Worm (Caenorhabditis elegans) whole organism, L4 larva: Measurements from ENCODE around the gene nuo-4.

Experiments
- D1046.2 ChIP-seq: fragments of 200-800 bp; sonication (Bioruptor generic); IDR thresholded peaks from 2 replicates; pipeline ENCODE4 v1.3.6; 2022; ENCODE audit warnings: missing genetic modification characterization, missing compliant biosample characterization
- F10B5.3 ChIP-seq: sonication (generic microtip); optimal IDR thresholded peaks from 2 replicates; lab custom pipeline; 2016; ENCODE audit warnings: mild to moderate bottlenecking, missing genetic modification characterization, missing compliant biosample characterization
- F44E2.7 ChIP-seq: fragments of 200-800 bp; sonication (Bioruptor generic); IDR thresholded peaks from 2 replicates; pipeline ENCODE4 v2.1.2; 2022; ENCODE audit warnings: missing genetic modification characterization, missing compliant biosample characterization
- Y75B8A.6 ChIP-seq: fragments of 200-800 bp; sonication (Bioruptor generic); IDR thresholded peaks from 2 replicates; pipeline ENCODE4 v1.3.6; 2022; ENCODE audit warnings: missing genetic modification reagents, missing genetic modification characterization, missing compliant biosample characterization
- ZK337.2 ChIP-seq: fragments of 200-800 bp; sonication (Bioruptor generic); IDR thresholded peaks from 2 replicates; pipeline ENCODE4 v1.3.6; 2022; ENCODE audit warnings: missing genetic modification reagents, missing genetic modification characterization, missing compliant biosample characterization
- ZK546.5 ChIP-seq, 2 experiments: sonication (generic microtip); optimal IDR thresholded peaks; 2 replicates each; lab custom pipeline; 2017; ENCODE audit warnings: missing biosample characterization in 2 of 2, missing genetic modification characterization in 2 of 2
- aha-1 ChIP-seq: fragments of 150-350 bp; peaks from one replicate; lab custom pipeline; 2014; ENCODE audit warnings: missing biosample characterization, missing genetic modification characterization
- ama-1 ChIP-seq: fragments of 150-350 bp; optimal IDR thresholded peaks from 2 replicates; lab custom pipeline; 2014; ENCODE audit warnings: inconsistent platforms, mixed read lengths
- attf-4 ChIP-seq: sonication (generic microtip); optimal IDR thresholded peaks from 3 replicates; lab custom pipeline; 2017; ENCODE audit warnings: missing biosample characterization, missing genetic modification characterization
- ceh-20 ChIP-seq: fragments of 200-800 bp; sonication (Bioruptor generic); IDR thresholded peaks from 2 replicates; pipeline ENCODE4 v1.3.6; 2022; ENCODE audit warnings: missing genetic modification reagents, missing genetic modification characterization, missing compliant biosample characterization
- ceh-28 ChIP-seq: fragments of 150-350 bp; optimal IDR thresholded peaks from 2 replicates; lab custom pipeline; 2014; ENCODE audit warnings: missing biosample characterization, missing genetic modification reagents, missing genetic modification characterization
- ceh-32 ChIP-seq: sonication (generic microtip); optimal IDR thresholded peaks from 2 replicates; lab custom pipeline; 2016; ENCODE audit warnings: mild to moderate bottlenecking, missing genetic modification characterization, missing compliant biosample characterization; ENCODE audit not compliant: poor library complexity
- ceh-44 ChIP-seq: fragments of 200-800 bp; sonication (Bioruptor generic); IDR thresholded peaks from 2 replicates; pipeline ENCODE4 v1.3.6; 2022; ENCODE audit warnings: missing genetic modification reagents, missing genetic modification characterization, missing compliant biosample characterization
- ceh-62 ChIP-seq: sonication (generic microtip); optimal IDR thresholded peaks from 2 replicates; lab custom pipeline; 2017; ENCODE audit warnings: missing biosample characterization, missing genetic modification characterization
- ceh-82 ChIP-seq: sonication (generic microtip); optimal IDR thresholded peaks from 2 replicates; lab custom pipeline; 2017; ENCODE audit warnings: missing biosample characterization, missing genetic modification characterization
- cey-2 ChIP-seq: sonication (generic microtip); optimal IDR thresholded peaks from 3 replicates; lab custom pipeline; 2017; ENCODE audit warnings: missing genetic modification characterization, mild to moderate bottlenecking, missing compliant biosample characterization, antibody characterized with exemption, borderline replicate concordance; ENCODE audit not compliant: insufficient read depth
- dmd-6 ChIP-seq: fragments of 200-800 bp; sonication (Bioruptor generic); IDR thresholded peaks from 2 replicates; pipeline ENCODE4 v1.3.6; 2022; ENCODE audit warnings: missing genetic modification reagents, missing genetic modification characterization, missing compliant biosample characterization
- dmd-9 ChIP-seq: fragments of 200-800 bp; sonication (Bioruptor generic); IDR thresholded peaks from 2 replicates; pipeline ENCODE4 v1.3.6; 2022; ENCODE audit warnings: missing genetic modification reagents, missing genetic modification characterization, missing compliant biosample characterization
- dve-1 ChIP-seq: sonication (generic microtip); optimal IDR thresholded peaks from 2 replicates; lab custom pipeline; 2017; ENCODE audit warnings: antibody characterized with exemption, mild to moderate bottlenecking, missing genetic modification characterization, missing compliant biosample characterization; ENCODE audit not compliant: insufficient read depth
- egl-27 ChIP-seq: sonication (generic microtip); optimal IDR thresholded peaks from 3 replicates; lab custom pipeline; 2017; ENCODE audit warnings: missing biosample characterization, missing genetic modification reagents, missing genetic modification characterization
- egl-43 ChIP-seq: fragments of 200-800 bp; sonication (Bioruptor generic); IDR thresholded peaks from 2 replicates; pipeline ENCODE4 v1.3.6; 2022; ENCODE audit warnings: missing genetic modification reagents, missing genetic modification characterization, missing compliant biosample characterization
- fos-1 ChIP-seq: fragments of 150-350 bp; optimal IDR thresholded peaks from 2 replicates; lab custom pipeline; 2014; ENCODE audit warnings: missing biosample characterization, missing genetic modification characterization
- hif-1 ChIP-seq, 2 experiments: sonication (generic microtip); optimal IDR thresholded peaks; 2 replicates each; lab custom pipeline; 2016 to 2017; ENCODE audit warnings: missing compliant biosample characterization in 2 of 2, missing genetic modification characterization in 2 of 2, missing genetic modification reagents in 2 of 2, missing genotype in 2 of 2, mild to moderate bottlenecking in 1 of 2
- hlh-30 ChIP-seq: sonication (generic microtip); optimal IDR thresholded peaks from 2 replicates; lab custom pipeline; 2017; ENCODE audit warnings: antibody characterized with exemption, mild to moderate bottlenecking, missing genetic modification characterization, missing compliant biosample characterization; ENCODE audit not compliant: insufficient read depth
- lin-1 ChIP-seq: fragments of 200-800 bp; sonication (Bioruptor generic); IDR thresholded peaks from 2 replicates; pipeline ENCODE4 v1.3.6; 2022; ENCODE audit warnings: missing genetic modification reagents, missing genetic modification characterization, missing compliant biosample characterization
- lin-15B ChIP-seq: fragments of 150-350 bp; sonication (generic microtip); optimal IDR thresholded peaks from 3 replicates; lab custom pipeline; 2014; ENCODE audit warnings: missing biosample characterization, missing genetic modification characterization
- lin-39 ChIP-seq: fragments of 150-350 bp; optimal IDR thresholded peaks from 2 replicates; lab custom pipeline; 2014; ENCODE audit warnings: missing biosample characterization, missing genetic modification reagents, missing genetic modification characterization
- lir-3 ChIP-seq: sonication (generic microtip); optimal IDR thresholded peaks from 2 replicates; lab custom pipeline; 2016; ENCODE audit warnings: mild to moderate bottlenecking, missing genetic modification characterization, missing compliant biosample characterization
- lsy-2 ChIP-seq, 2 experiments: fragments of 150-350 bp in 1 of 2; sonication (generic microtip) in 1 of 2; optimal IDR thresholded peaks; 2 replicates each; lab custom pipeline; 2014 to 2017; ENCODE audit warnings: missing biosample characterization in 2 of 2, missing genetic modification characterization in 2 of 2
- madf-5 ChIP-seq, 2 experiments: fragments of 200-800 bp; sonication (Bioruptor generic); IDR thresholded peaks; 2 replicates each; pipeline ENCODE4 v1.3.6; 2022; ENCODE audit warnings: missing compliant biosample characterization in 2 of 2, missing genetic modification characterization in 2 of 2
- madf-9 ChIP-seq: fragments of 200-800 bp; sonication (Bioruptor generic); conservative IDR thresholded peaks from 2 replicates; pipeline ENCODE4 v1.3.6; 2022; ENCODE audit warnings: missing genetic modification reagents, missing genetic modification characterization, missing compliant biosample characterization
- mdl-1 ChIP-seq, 2 experiments: fragments of 150-350 bp in 1 of 2; sonication (generic microtip) in 1 of 2; optimal IDR thresholded peaks; 2 replicates each; lab custom pipeline; 2014 to 2017; ENCODE audit warnings: missing biosample characterization in 2 of 2, missing genetic modification characterization in 2 of 2
- mdt-29 ChIP-seq: fragments of 200-800 bp; sonication (Bioruptor generic); IDR thresholded peaks from 2 replicates; pipeline ENCODE4 v1.3.6; 2022; ENCODE audit warnings: missing genetic modification reagents, missing genetic modification characterization, missing compliant biosample characterization
- mep-1 ChIP-seq: fragments of 150-350 bp; sonication (generic microtip); optimal IDR thresholded peaks from 3 replicates; lab custom pipeline; 2014; ENCODE audit warnings: missing biosample characterization, missing genetic modification characterization
- mxl-2 ChIP-seq: fragments of 200-800 bp; sonication (Bioruptor generic); conservative IDR thresholded peaks from 2 replicates; pipeline ENCODE4 v1.3.6; 2022; ENCODE audit warnings: missing genetic modification reagents, missing genetic modification characterization, missing compliant biosample characterization
- mxl-3 ChIP-seq: fragments of 200-800 bp; sonication (Bioruptor generic); optimal IDR thresholded peaks from 2 replicates; lab custom pipeline; 2018; ENCODE audit warnings: mild to moderate bottlenecking, missing genetic modification characterization, missing compliant biosample characterization
- nhr-102 ChIP-seq: sonication (generic microtip); optimal IDR thresholded peaks from 2 replicates; lab custom pipeline; 2016; ENCODE audit warnings: mild to moderate bottlenecking, missing genetic modification characterization, moderate library complexity, missing compliant biosample characterization
- nhr-28 ChIP-seq: fragments of 150-350 bp; optimal IDR thresholded peaks from 2 replicates; lab custom pipeline; 2014; ENCODE audit warnings: missing biosample characterization, missing genetic modification characterization
- nhr-41 ChIP-seq: fragments of 200-800 bp; sonication (Bioruptor generic); IDR thresholded peaks from 2 replicates; pipeline ENCODE4 v1.3.6; 2022; ENCODE audit warnings: missing genetic modification reagents, missing genetic modification characterization, missing compliant biosample characterization
- nhr-42 ChIP-seq: fragments of 200-800 bp; sonication (Bioruptor generic); IDR thresholded peaks from 2 replicates; pipeline ENCODE4 v1.3.6; 2022; ENCODE audit warnings: missing genetic modification characterization, missing compliant biosample characterization
- nhr-76 ChIP-seq: fragments of 150-350 bp; optimal IDR thresholded peaks from 2 replicates; lab custom pipeline; 2014; ENCODE audit warnings: missing biosample characterization, missing genetic modification characterization
- nhr-77 ChIP-seq: fragments of 150-350 bp; optimal IDR thresholded peaks from 2 replicates; lab custom pipeline; 2014; ENCODE audit warnings: missing biosample characterization, missing genetic modification characterization
- php-3 ChIP-seq: fragments of 200-800 bp; sonication (Bioruptor generic); IDR thresholded peaks from 2 replicates; pipeline ENCODE4 v1.3.6; 2022; ENCODE audit warnings: missing genetic modification reagents, missing genetic modification characterization, missing compliant biosample characterization
- pqm-1 ChIP-seq: sonication (generic microtip); optimal IDR thresholded peaks from 2 replicates; lab custom pipeline; 2017; ENCODE audit warnings: missing biosample characterization, missing genetic modification characterization
- saeg-2 ChIP-seq: fragments of 200-800 bp; sonication (Bioruptor generic); IDR thresholded peaks from 2 replicates; pipeline ENCODE4 v1.3.6; 2022; ENCODE audit warnings: missing genetic modification reagents, missing genetic modification characterization, missing compliant biosample characterization
- snpc-1.2 ChIP-seq: fragments of 200-800 bp; sonication (Bioruptor generic); IDR thresholded peaks from 2 replicates; pipeline ENCODE4 v1.3.6; 2022; ENCODE audit warnings: missing genetic modification reagents, missing genetic modification characterization, missing compliant biosample characterization
- spr-3 ChIP-seq: fragments of 200-800 bp; sonication (Bioruptor generic); optimal IDR thresholded peaks from 2 replicates; lab custom pipeline; 2018; ENCODE audit warnings: mild to moderate bottlenecking, missing genetic modification characterization, missing compliant biosample characterization
- tra-1 ChIP-seq: fragments of 200-800 bp; sonication (Bioruptor generic); IDR thresholded peaks from 2 replicates; pipeline ENCODE4 v1.3.6; 2022; ENCODE audit warnings: missing genetic modification reagents, missing genetic modification characterization, missing compliant biosample characterization
- unc-130 ChIP-seq: sonication (generic microtip); optimal IDR thresholded peaks from 2 replicates; lab custom pipeline; 2016; ENCODE audit warnings: missing genetic modification reagents, missing genetic modification characterization, missing compliant biosample characterization
- zip-11 ChIP-seq: fragments of 200-800 bp; sonication (Bioruptor generic); IDR thresholded peaks from 2 replicates; pipeline ENCODE4 v1.3.6; 2022; ENCODE audit warnings: missing genetic modification characterization, missing compliant biosample characterization

nuo-4 gene

ce11 chrIII:7185473-7185872 lies 26.9 kb upstream of the nuo-4 start, which contains the start of gene F37C12.14:
F37C12.14 (minus strand) TSS chrIII:7185573.
- TF ChIP-seq hif-1 (tag; optimal IDR thresholded peaks at IDR 0.05; lab: Kevin White, UChicago) (no peak), lin-39 (tag; lab: Kevin White, UChicago) (no peak), mxl-3 (no peak), F44E2.7 (GFP tag; lab: Robert Waterston, UW) (no peak), nhr-41 (GFP tag; lab: Robert Waterston, UW) (no peak), ceh-44 (no peak), spr-3 (GFP tag; lab: Kevin White, UChicago) (no peak), attf-4 (no peak), pqm-1 (tag; lab: Kevin White, UChicago) (no peak), egl-43 (GFP tag; lab: Robert Waterston, UW) (no peak)

- TF ChIP-seq lin-15B (tag; lab: Kevin White, UChicago): no peak
- no peak for TF ChIP-seq egl-27 (tag; lab: Kevin White, UChicago)
- no peak for TF ChIP-seq mxl-2 (GFP tag; lab: Robert Waterston, UW)
- no peak for TF ChIP-seq nhr-102
- TF ChIP-seq ceh-44: no peak
- TF ChIP-seq ceh-32: no peak
- TF ChIP-seq F10B5.3 (tag; lab: Kevin White, UChicago): no peak
- TF ChIP-seq mep-1 (tag; lab: Kevin White, UChicago): peak; percentile 78
- TF ChIP-seq pqm-1 (tag; lab: Kevin White, UChicago): no peak
- no peak for TF ChIP-seq Y75B8A.6 (GFP tag; lab: Robert Waterston, UW)
- TF ChIP-seq madf-9 (GFP tag; lab: Robert Waterston, UW): no peak
- no peak for TF ChIP-seq madf-5 (GFP tag; IDR thresholded peaks at IDR 0.05; lab: Robert Waterston, UW)
- TF ChIP-seq ceh-82 (tag; lab: Kevin White, UChicago): no peak
- TF ChIP-seq fos-1 (tag; lab: Kevin White, UChicago): no peak
- no peak for TF ChIP-seq snpc-1.2 (GFP tag; lab: Robert Waterston, UW)
- TF ChIP-seq mdt-29 (GFP tag; lab: Robert Waterston, UW): no peak
- peak; percentile 64 for TF ChIP-seq hlh-30 (tag; lab: Kevin White, UChicago)
- TF ChIP-seq egl-43 (GFP tag; lab: Robert Waterston, UW): no peak
- TF ChIP-seq ceh-62 (tag; lab: Kevin White, UChicago): no peak
- TF ChIP-seq lsy-2 (tag; optimal IDR thresholded peaks at IDR 0.05; lab: Kevin White, UChicago): peak in 1 of 2 experiments; percentile 86
- no peak for TF ChIP-seq dmd-6
- TF ChIP-seq D1046.2: no peak
- no peak for TF ChIP-seq ZK337.2 (GFP tag; lab: Robert Waterston, UW)
- TF ChIP-seq ZK546.5 (tag; optimal IDR thresholded peaks at IDR 0.05; lab: Kevin White, UChicago): no peak
- TF ChIP-seq ceh-28: no peak
- TF ChIP-seq attf-4: no peak
- TF ChIP-seq nhr-77 (tag; lab: Kevin White, UChicago): peak; percentile 32
- peak; percentile 1 for TF ChIP-seq ama-1 (lab: Kevin White, UChicago)
- no peak for TF ChIP-seq ceh-20 (GFP tag; lab: Robert Waterston, UW)
- no peak for TF ChIP-seq spr-3 (GFP tag; lab: Kevin White, UChicago)
- TF ChIP-seq zip-11 (GFP tag; lab: Robert Waterston, UW): no peak
- no peak for TF ChIP-seq lir-3 (tag; lab: Kevin White, UChicago)
- no peak for TF ChIP-seq cey-2
- peak; percentile 8 for TF ChIP-seq unc-130 (GFP tag; lab: Kevin White, UChicago)
- no peak for TF ChIP-seq php-3 (GFP tag; lab: Robert Waterston, UW)
- TF ChIP-seq lin-1 (GFP tag; lab: Robert Waterston, UW): no peak
- peak; percentile 55 for TF ChIP-seq dve-1 (tag; lab: Kevin White, UChicago)
- no peak for TF ChIP-seq nhr-76
- no peak for TF ChIP-seq mdl-1 (tag; optimal IDR thresholded peaks at IDR 0.05; lab: Kevin White, UChicago)
- no peak for TF ChIP-seq tra-1 (GFP tag; lab: Robert Waterston, UW)
- no peak for TF ChIP-seq saeg-2 (GFP tag; lab: Robert Waterston, UW)
- no peak for TF ChIP-seq nhr-42
- TF ChIP-seq aha-1: peak; percentile 42
- no peak for TF ChIP-seq dmd-9 (GFP tag; lab: Robert Waterston, UW)
- peak; percentile 11 for TF ChIP-seq nhr-28 (tag; lab: Kevin White, UChicago)
Measured at ce11 chrIII:7184022-7184421, 25.4 kb upstream of the nuo-4 start, which contains the start of gene yju-2. yju-2 (plus strand) TSS chrIII:7184336.
